Fruit fly (Drosophila melanogaster) whole organism, pupa: Measurements from ENCODE around the gene CG18788.

ENCODE experiments used
- CG10348 ChIP-seq: fragments of 200-800 bp; sonication (Bioruptor generic); IDR thresholded peaks from 2 replicates; pipeline ENCODE4 v1.3.6; 2022; ENCODE audit warnings: missing biosample characterization, missing genetic modification characterization
- CG12605 ChIP-seq: fragments of 200-800 bp; sonication (Bioruptor generic); IDR thresholded peaks from 2 replicates; pipeline ENCODE4 v1.3.6; 2022; ENCODE audit warnings: missing biosample characterization, missing genetic modification characterization
- CG13204 ChIP-seq: fragments of 200-800 bp; sonication (Bioruptor generic); optimal IDR thresholded peaks from 2 replicates; lab custom pipeline; 2018; ENCODE audit warnings: missing biosample characterization, mild to moderate bottlenecking, missing genetic modification characterization, moderate library complexity
- CG14655 ChIP-seq: fragments of 200-800 bp; sonication (Bioruptor generic); optimal IDR thresholded peaks from 3 replicates; lab custom pipeline; 2017; ENCODE audit warnings: mild to moderate bottlenecking, missing biosample characterization, missing genetic modification reagents, missing genetic modification characterization
- CG15710 ChIP-seq: fragments of 200-800 bp; sonication (Bioruptor generic); optimal IDR thresholded peaks from 2 replicates; lab custom pipeline; 2018; ENCODE audit warnings: missing biosample characterization, mild to moderate bottlenecking, missing genetic modification characterization, moderate library complexity
- CG17806 ChIP-seq: fragments of 200-800 bp; sonication (Bioruptor generic); optimal IDR thresholded peaks from 2 replicates; lab custom pipeline; 2018; ENCODE audit warnings: missing biosample characterization, mild to moderate bottlenecking, missing genetic modification characterization, moderate library complexity
- CG32121 ChIP-seq: fragments of 200-800 bp; sonication (Bioruptor generic); IDR thresholded peaks from 2 replicates; pipeline ENCODE4 v1.3.6; 2022; ENCODE audit warnings: missing biosample characterization, missing genetic modification characterization
- CG34367 ChIP-seq: fragments of 200-800 bp; sonication (Bioruptor generic); optimal IDR thresholded peaks from 2 replicates; lab custom pipeline; 2018; ENCODE audit warnings: missing biosample characterization, mild to moderate bottlenecking, missing genetic modification characterization
- CG4496 ChIP-seq: fragments of 200-800 bp; sonication (Bioruptor generic); IDR thresholded peaks from 3 replicates; pipeline ENCODE4 v1.3.6; 2022; ENCODE audit warnings: missing biosample characterization, missing genetic modification characterization
- CG8159 ChIP-seq: fragments of 200-800 bp; sonication (Bioruptor generic); optimal IDR thresholded peaks from 3 replicates; lab custom pipeline; 2018; ENCODE audit warnings: missing biosample characterization, mild to moderate bottlenecking, missing genetic modification characterization, moderate library complexity
- CG8301 ChIP-seq: fragments of 200-800 bp; sonication (Bioruptor generic); optimal IDR thresholded peaks from 2 replicates; lab custom pipeline; 2018; ENCODE audit warnings: missing biosample characterization, mild to moderate bottlenecking, missing genetic modification characterization
- CG9948 ChIP-seq: fragments of 200-800 bp; sonication (Bioruptor generic); optimal IDR thresholded peaks from 2 replicates; lab custom pipeline; 2018; ENCODE audit warnings: missing biosample characterization, mild to moderate bottlenecking, missing genetic modification characterization, moderate library complexity
- D1 ChIP-seq: fragments of 200-800 bp; sonication (Bioruptor generic); optimal IDR thresholded peaks from 2 replicates; lab custom pipeline; 2018; ENCODE audit warnings: missing biosample characterization, mild to moderate bottlenecking, missing genetic modification characterization, moderate library complexity
- EcR ChIP-seq: fragments of 200-800 bp; sonication (Bioruptor generic); optimal IDR thresholded peaks from 3 replicates; lab custom pipeline; 2019; ENCODE audit warnings: missing biosample characterization, missing genetic modification characterization, mild to moderate bottlenecking, moderate library complexity, missing genetic modification reagents
- Ets98B ChIP-seq: fragments of 200-800 bp; sonication (Bioruptor generic); IDR thresholded peaks from 2 replicates; pipeline ENCODE4 v1.3.6; 2022; ENCODE audit warnings: missing biosample characterization, missing genetic modification characterization
- Pif1A ChIP-seq: fragments of 200-800 bp; sonication (Bioruptor generic); optimal IDR thresholded peaks from 3 replicates; lab custom pipeline; 2016; ENCODE audit warnings: missing biosample characterization, missing genetic modification characterization
- Pif1B ChIP-seq: fragments of 200-800 bp; sonication (Bioruptor generic); optimal IDR thresholded peaks from 3 replicates; lab custom pipeline; 2016; ENCODE audit warnings: missing biosample characterization, missing genetic modification characterization
- Snoo ChIP-seq: fragments of 200-800 bp; sonication (Bioruptor generic); optimal IDR thresholded peaks from 3 replicates; lab custom pipeline; 2017; ENCODE audit warnings: missing biosample characterization, mild to moderate bottlenecking, missing genetic modification characterization, inconsistent platforms
- fd96Ca ChIP-seq: fragments of 200-800 bp; sonication (Bioruptor generic); IDR thresholded peaks from 3 replicates; pipeline ENCODE4 v1.3.6; 2022; ENCODE audit warnings: missing biosample characterization, missing genetic modification characterization
- gl ChIP-seq: fragments of 200-800 bp; sonication (Bioruptor generic); optimal IDR thresholded peaks from 2 replicates; lab custom pipeline; 2018; ENCODE audit warnings: missing biosample characterization, mild to moderate bottlenecking, missing genetic modification characterization
- rn ChIP-seq: fragments of 200-800 bp; sonication (Bioruptor generic); IDR thresholded peaks from 2 replicates; pipeline ENCODE4 v1.3.6; 2022; ENCODE audit warnings: missing biosample characterization, missing genetic modification characterization

CG18788 gene

dm6 chr2L:12026458-12027431 is 7.2 kb upstream of the CG18788 start:
- TF ChIP-seq D1 (tag; lab: Kevin White, UChicago), result no peak
- peak; percentile 65 for TF ChIP-seq CG13204 (GFP tag; lab: Kevin White, UChicago)
- peak; percentile 61 for TF ChIP-seq CG17806 (tag; lab: Kevin White, UChicago)
- no peak for TF ChIP-seq CG10348
- TF ChIP-seq CG8301 (tag; lab: Kevin White, UChicago), result peak; percentile 48
- peak; percentile 94 for TF ChIP-seq CG12605 (GFP tag; lab: Robert Waterston, UW)
- TF ChIP-seq CG4496 (GFP tag; lab: Robert Waterston, UW), result peak; percentile 88
- peak; percentile 60 for TF ChIP-seq rn
- peak; percentile 58 for TF ChIP-seq Snoo (tag; lab: Kevin White, UChicago)
- peak; percentile 77 for TF ChIP-seq Pif1B (GFP tag; lab: Kevin White, UChicago)
- TF ChIP-seq CG32121, result peak; percentile 82
- peak; percentile 93 for TF ChIP-seq gl (tag; lab: Kevin White, UChicago)
- TF ChIP-seq CG34367 (tag; lab: Kevin White, UChicago), result peak; percentile 50
- peak; percentile 70 for TF ChIP-seq CG15710 (tag; lab: Kevin White, UChicago)
- TF ChIP-seq CG14655, result peak; percentile 79
- TF ChIP-seq CG8159 (tag; lab: Kevin White, UChicago), result peak; percentile 79
- TF ChIP-seq CG9948, result peak; percentile 51
- peak; percentile 64 for TF ChIP-seq EcR (GFP tag; lab: Kevin White, UChicago)
- peak; percentile 77 for TF ChIP-seq Ets98B (GFP tag; lab: Robert Waterston, UW)
- TF ChIP-seq fd96Ca (GFP tag; lab: Robert Waterston, UW), result peak; percentile 87
- TF ChIP-seq Pif1A, result peak; percentile 63

dm6 chr2L:12027435-12027834 is 6.6 kb upstream of the CG18788 start, which contains the start of gene dmGlut:
dmGlut (plus strand) TSS chr2L:12027438.
- TF ChIP-seq CG10348 (no peak), CG12605 (GFP tag; lab: Robert Waterston, UW) (no peak)

DNA sequence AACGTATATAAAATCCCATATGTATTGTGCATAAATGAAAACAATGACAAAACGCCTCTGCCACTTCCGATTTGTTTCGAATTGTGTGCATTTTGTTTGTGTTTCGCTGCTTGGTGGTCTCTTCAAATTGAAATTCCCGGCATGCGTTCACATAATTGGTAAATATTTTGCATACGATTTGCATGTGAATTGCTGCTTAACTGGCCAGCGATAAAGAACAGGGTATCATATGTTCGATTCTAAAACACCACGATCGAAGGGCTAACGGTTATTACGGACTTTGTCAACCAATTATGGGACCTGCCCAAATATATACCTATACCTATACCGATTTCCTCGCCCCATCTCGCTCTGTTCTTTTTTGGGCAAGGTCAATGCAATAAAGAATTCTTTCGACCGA is 5.9 kb upstream of the CG18788 start:
- no peak for TF ChIP-seq CG4496 (GFP tag; lab: Robert Waterston, UW)
- no peak for TF ChIP-seq CG15710 (tag; lab: Kevin White, UChicago)
- TF ChIP-seq fd96Ca (GFP tag; lab: Robert Waterston, UW), result no peak
- TF ChIP-seq Snoo (tag; lab: Kevin White, UChicago), result no peak
- no peak for TF ChIP-seq CG13204 (GFP tag; lab: Kevin White, UChicago)
- no peak for TF ChIP-seq CG8301 (tag; lab: Kevin White, UChicago)
- TF ChIP-seq CG14655, result no peak
- no peak for TF ChIP-seq EcR (GFP tag; lab: Kevin White, UChicago)

dm6 chr2L:12028808-12029207 is 5.2 kb upstream of the CG18788 start:
- TF ChIP-seq EcR (GFP tag; lab: Kevin White, UChicago), result peak; percentile 58
- TF ChIP-seq CG12605 (GFP tag; lab: Robert Waterston, UW), result no peak

- TF ChIP-seq CG34367 (tag; lab: Kevin White, UChicago), result no peak
- TF ChIP-seq CG8159 (tag; lab: Kevin White, UChicago), result no peak
These were observed 4.3 kb upstream of the CG18788 start for dm6 chr2L:12029594-12030197.

- TF ChIP-seq CG8159 (tag; lab: Kevin White, UChicago) (no peak), CG12605 (GFP tag; lab: Robert Waterston, UW) (no peak), CG15710 (tag; lab: Kevin White, UChicago) (no peak), CG34367 (tag; lab: Kevin White, UChicago) (no peak), gl (tag; lab: Kevin White, UChicago) (no peak), CG10348 (no peak), CG13204 (GFP tag; lab: Kevin White, UChicago) (no peak), CG4496 (GFP tag; lab: Robert Waterston, UW) (no peak), Ets98B (GFP tag; lab: Robert Waterston, UW) (no peak)
- TF ChIP-seq, all 21 proteins: peak for 0
These were observed 3.3 kb upstream of the CG18788 start for dm6 chr2L:12030552-12031131.
